Worm (Caenorhabditis elegans) whole organism, L4 larva: ENCODE results near the gene B0496.6.

Experiments
- aly-2 ChIP-seq: sonication (generic microtip); optimal IDR thresholded peaks from 2 replicates; lab custom pipeline; 2018; ENCODE audit warnings: missing biosample characterization, missing genetic modification characterization
- ceh-20 ChIP-seq: fragments of 200-800 bp; sonication (Bioruptor generic); IDR thresholded peaks from 2 replicates; pipeline ENCODE4 v1.3.6; 2022; ENCODE audit warnings: missing genetic modification reagents, missing genetic modification characterization, missing compliant biosample characterization
- egl-27 ChIP-seq: sonication (generic microtip); optimal IDR thresholded peaks from 3 replicates; lab custom pipeline; 2017; ENCODE audit warnings: missing biosample characterization, missing genetic modification reagents, missing genetic modification characterization
- mdl-1 ChIP-seq, 2 experiments: fragments of 150-350 bp in 1 of 2; sonication (generic microtip) in 1 of 2; optimal IDR thresholded peaks; 2 replicates each; lab custom pipeline; 2014 to 2017; ENCODE audit warnings: missing biosample characterization in 2 of 2, missing genetic modification characterization in 2 of 2
- mdt-29 ChIP-seq: fragments of 200-800 bp; sonication (Bioruptor generic); IDR thresholded peaks from 2 replicates; pipeline ENCODE4 v1.3.6; 2022; ENCODE audit warnings: missing genetic modification reagents, missing genetic modification characterization, missing compliant biosample characterization
- nhr-76 ChIP-seq: fragments of 150-350 bp; optimal IDR thresholded peaks from 2 replicates; lab custom pipeline; 2014; ENCODE audit warnings: missing biosample characterization, missing genetic modification characterization
- nhr-77 ChIP-seq: fragments of 150-350 bp; optimal IDR thresholded peaks from 2 replicates; lab custom pipeline; 2014; ENCODE audit warnings: missing biosample characterization, missing genetic modification characterization
- pqm-1 ChIP-seq: sonication (generic microtip); optimal IDR thresholded peaks from 2 replicates; lab custom pipeline; 2017; ENCODE audit warnings: missing biosample characterization, missing genetic modification characterization
- unc-39 ChIP-seq: sonication (generic microtip); optimal IDR thresholded peaks from 2 replicates; lab custom pipeline; 2017; ENCODE audit warnings: missing biosample characterization, missing genetic modification characterization

- TF ChIP-seq unc-39 (no peak), mdl-1 (tag; optimal IDR thresholded peaks at IDR 0.05; lab: Kevin White, UChicago) (no peak), mdt-29 (GFP tag; lab: Robert Waterston, UW) (no peak), egl-27 (no peak), ceh-20 (no peak), nhr-76 (tag; lab: Kevin White, UChicago) (no peak), pqm-1 (tag; lab: Kevin White, UChicago) (no peak), nhr-77 (tag; lab: Kevin White, UChicago) (no peak), aly-2 (tag; lab: Kevin White, UChicago) (no peak)
These were observed 11.6 kb upstream of the B0496.6 start for ce11 chrIV:7407301-7407700.
